Fruit fly (Drosophila melanogaster) whole organism: ENCODE results near the gene Eip75B.
A peak's percentile ranks its signal among the peaks of the same experiment; 100 is the strongest.

Experiments
- CG8478 ChIP-seq: fragments of >200 bp; optimal IDR thresholded peaks from 2 replicates; lab custom pipeline; 2018; ENCODE audit warnings: inconsistent platforms
- Dll ChIP-seq: fragments of >200 bp; optimal IDR thresholded peaks from 2 replicates; lab custom pipeline; 2017
- EcR ChIP-seq, 2 experiments: fragments of >200 bp; optimal IDR thresholded peaks; 2 replicates each; lab custom pipeline; 2017; ENCODE audit warnings: missing biosample characterization in 2 of 2, missing genetic modification characterization in 2 of 2, missing genetic modification reagents in 2 of 2
- pan ChIP-seq: fragments of >200 bp; optimal IDR thresholded peaks from 2 replicates; lab custom pipeline; 2017
- psq ChIP-seq: fragments of >200 bp; optimal IDR thresholded peaks from 2 replicates; lab custom pipeline; 2017
- usp ChIP-seq: fragments of >200 bp; optimal IDR thresholded peaks from 2 replicates; lab custom pipeline; 2017; ENCODE audit warnings: missing biosample characterization, missing genetic modification characterization, mixed read lengths

Eip75B gene

DNA sequence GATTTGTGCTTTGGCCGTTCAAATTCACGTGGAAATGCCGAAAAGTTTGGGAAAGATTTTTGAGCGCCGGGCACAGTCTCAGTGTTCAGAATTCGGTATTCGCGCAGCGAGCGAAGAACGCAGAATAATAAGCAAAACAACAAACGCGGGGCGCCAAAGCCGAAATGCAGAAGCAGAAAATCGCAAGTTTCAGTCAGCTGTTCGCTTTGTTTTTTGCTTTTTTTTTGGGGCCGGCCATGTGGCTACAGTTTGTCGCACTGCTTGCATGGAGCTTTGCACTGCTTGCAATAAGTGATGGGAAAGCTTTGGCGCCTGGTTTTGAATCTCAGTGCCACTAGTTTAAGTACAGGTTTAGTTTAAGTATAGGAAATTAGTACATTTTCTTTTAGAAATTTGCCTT, 38.6 kb downstream of the Eip75B start:
- TF ChIP-seq Dll (lab: Kevin White, UChicago) (no peak), CG8478 (lab: Kevin White, UChicago) (no peak), usp (GFP tag; lab: Kevin White, UChicago) (no peak), EcR (GFP tag; optimal IDR thresholded peaks at IDR 0.05; lab: Kevin White, UChicago) (no peak), psq (lab: Kevin White, UChicago) (no peak), pan (lab: Kevin White, UChicago) (no peak)

DNA sequence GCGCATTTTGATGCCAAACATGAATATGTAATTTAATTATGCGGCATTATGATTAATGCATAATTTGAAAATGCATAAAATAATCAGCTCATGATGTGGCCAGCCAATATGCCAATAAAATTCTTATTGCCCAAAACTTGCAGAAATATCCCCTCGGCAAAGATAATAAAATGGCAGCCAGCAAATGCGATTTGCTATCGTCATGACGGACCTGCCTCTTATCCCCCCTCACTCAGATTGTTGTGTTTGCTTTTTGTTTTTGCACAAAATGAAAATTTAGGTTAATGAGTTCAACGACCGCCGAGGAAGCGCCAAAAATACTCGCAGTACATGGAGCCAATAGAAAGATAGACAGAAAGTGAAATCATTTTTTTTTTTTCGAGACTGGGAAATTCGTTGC, 39.9 kb downstream of the Eip75B start:
- TF ChIP-seq psq (lab: Kevin White, UChicago): no peak
- TF ChIP-seq EcR (GFP tag; optimal IDR thresholded peaks at IDR 0.05; lab: Kevin White, UChicago): no peak
- no peak for TF ChIP-seq Dll (lab: Kevin White, UChicago)

DNA sequence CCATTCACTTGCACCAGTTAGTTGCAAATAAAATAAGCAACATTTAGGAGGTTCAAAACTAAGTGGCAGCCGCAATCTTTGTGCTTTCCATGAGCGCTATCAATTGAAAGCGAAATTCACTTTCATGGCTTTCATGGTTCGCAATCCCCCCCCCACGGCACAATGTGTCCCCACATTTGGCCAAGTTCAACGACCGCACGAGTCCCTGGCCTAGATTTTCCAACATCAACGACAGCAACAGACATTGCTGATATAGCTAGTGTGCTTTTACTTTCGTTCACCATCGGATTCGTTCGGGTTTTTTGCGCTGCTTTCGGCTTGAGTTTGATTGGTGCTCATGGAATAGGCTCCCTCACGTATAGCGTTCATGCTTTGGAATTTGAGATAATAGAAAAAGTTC, 40.9 kb downstream of the Eip75B start:
- TF ChIP-seq CG8478 (lab: Kevin White, UChicago) (no peak), usp (GFP tag; lab: Kevin White, UChicago) (no peak), EcR (GFP tag; optimal IDR thresholded peaks at IDR 0.05; lab: Kevin White, UChicago) (peak in 1 of 2 experiments; percentile 63)

- TF ChIP-seq usp (GFP tag; lab: Kevin White, UChicago) (no peak), EcR (GFP tag; optimal IDR thresholded peaks at IDR 0.05; lab: Kevin White, UChicago) (peak in 1 of 2 experiments; percentile 72)
These were observed 42.0 kb downstream of the Eip75B start for dm6 chr3L:18022479-18022950.

DNA sequence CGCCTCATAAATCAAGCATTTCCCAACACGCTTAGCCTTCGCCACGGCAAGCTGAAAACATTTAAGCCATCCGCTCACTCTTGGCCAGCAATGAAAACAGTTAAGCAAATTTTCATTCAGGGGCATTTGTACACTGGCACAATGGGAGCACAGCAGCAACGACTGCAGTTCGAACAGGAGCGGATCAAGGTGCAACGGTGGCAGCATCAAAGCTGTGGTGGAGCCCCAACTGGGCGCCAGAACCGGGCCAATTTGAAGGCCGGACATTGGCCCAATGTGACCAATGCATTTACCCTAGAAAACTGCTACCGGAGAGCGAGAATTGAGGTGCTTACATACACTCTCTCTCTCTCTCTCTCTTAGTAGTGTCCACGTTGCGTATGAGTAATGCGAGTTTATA, 42.6 kb downstream of the Eip75B start:
- TF ChIP-seq pan (lab: Kevin White, UChicago): no peak
- TF ChIP-seq CG8478 (lab: Kevin White, UChicago): no peak
- TF ChIP-seq EcR (GFP tag; optimal IDR thresholded peaks at IDR 0.05; lab: Kevin White, UChicago): peak in 1 of 2 experiments; percentile 77

DNA sequence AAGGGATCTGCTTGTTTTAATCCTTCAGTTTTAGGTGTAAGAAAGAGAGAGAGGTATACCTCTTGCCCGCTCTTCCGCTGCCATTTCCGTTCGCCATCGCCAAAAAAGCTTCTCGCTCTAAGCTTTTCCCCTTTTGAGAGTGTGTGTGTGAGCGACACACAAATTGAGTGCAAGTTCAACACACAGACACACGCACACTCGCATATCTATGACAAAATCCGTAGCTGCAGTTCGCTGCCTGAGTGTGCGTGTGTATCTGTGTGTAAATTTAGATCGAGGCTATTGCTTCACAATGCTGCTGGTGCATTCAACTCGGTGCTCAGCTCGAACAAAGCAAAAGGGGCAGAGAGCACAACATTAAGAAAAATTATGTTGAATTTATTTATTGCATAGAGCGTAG, 43.6 kb downstream of the Eip75B start:
- TF ChIP-seq EcR (GFP tag; optimal IDR thresholded peaks at IDR 0.05; lab: Kevin White, UChicago) (peak in 1 of 2 experiments; percentile 91), CG8478 (lab: Kevin White, UChicago) (no peak)

DNA sequence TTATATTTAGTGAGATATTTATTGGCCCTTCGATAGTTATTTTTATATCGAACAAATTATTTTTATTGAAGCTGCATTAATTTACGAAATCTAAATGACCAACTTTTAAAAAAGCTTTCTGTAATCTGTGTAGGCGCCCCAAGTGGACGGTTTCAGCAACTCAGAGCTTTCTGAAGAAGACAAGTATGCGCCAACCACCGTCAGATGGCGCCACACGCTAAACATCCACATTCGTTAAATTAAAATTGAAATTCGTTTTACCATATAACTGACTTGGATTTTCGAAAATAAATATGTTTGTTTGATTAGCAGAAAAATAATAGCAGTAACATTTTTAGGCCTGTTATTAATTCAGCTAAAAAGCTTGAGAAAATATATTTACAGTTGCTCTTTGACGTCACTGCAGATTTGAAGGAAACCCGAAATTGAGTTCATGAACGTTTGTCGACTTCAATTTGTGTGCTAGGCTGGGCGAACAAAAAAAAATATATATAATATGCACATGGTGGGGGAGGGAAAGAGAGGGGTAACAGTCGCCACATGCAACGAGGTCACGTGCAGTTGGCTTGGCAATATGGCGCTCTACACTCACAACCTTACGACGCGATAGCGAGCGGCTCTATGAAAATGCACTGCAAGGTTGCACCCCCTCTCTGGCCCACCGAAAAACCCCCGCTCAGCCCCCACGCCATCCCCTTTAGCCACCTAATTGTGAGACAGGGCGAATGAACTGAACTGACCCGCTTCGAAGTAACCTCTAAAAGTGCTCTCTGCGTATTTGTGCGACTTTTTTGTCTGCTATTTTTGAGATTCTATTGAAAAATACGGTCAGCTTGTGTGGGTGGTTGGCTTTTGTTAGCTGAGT, 44.6 kb downstream of the Eip75B start:
- TF ChIP-seq pan (lab: Kevin White, UChicago): no peak
- peak in 1 of 2 experiments; percentile 60 for TF ChIP-seq EcR (GFP tag; optimal IDR thresholded peaks at IDR 0.05; lab: Kevin White, UChicago)
- no peak for TF ChIP-seq usp (GFP tag; lab: Kevin White, UChicago)

DNA sequence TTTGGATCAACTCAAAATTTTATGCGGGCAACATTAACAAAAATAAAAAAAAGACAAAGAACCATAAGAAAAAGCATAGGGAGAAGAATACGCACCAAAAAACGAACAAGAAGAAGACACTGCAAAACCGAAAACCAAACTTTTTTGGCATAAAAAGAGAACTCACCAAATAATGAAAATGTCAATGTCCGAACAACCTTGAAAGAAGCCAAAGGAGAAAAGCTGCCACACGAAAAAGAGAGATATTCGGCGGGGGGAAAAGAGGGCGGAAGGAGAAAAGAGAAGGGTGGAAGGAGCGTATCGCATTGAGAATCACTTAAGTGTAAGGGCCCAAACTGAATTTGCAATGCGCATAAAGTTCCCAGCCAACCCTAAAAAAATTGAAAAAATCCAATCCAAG, 45.5 kb downstream of the Eip75B start:
- TF ChIP-seq psq (lab: Kevin White, UChicago): no peak
- TF ChIP-seq CG8478 (lab: Kevin White, UChicago): no peak
- TF ChIP-seq pan (lab: Kevin White, UChicago): no peak
- peak in 1 of 2 experiments; percentile 50 for TF ChIP-seq EcR (GFP tag; optimal IDR thresholded peaks at IDR 0.05; lab: Kevin White, UChicago)
- TF ChIP-seq Dll (lab: Kevin White, UChicago): no peak
- TF ChIP-seq usp (GFP tag; lab: Kevin White, UChicago): no peak

dm6 chr3L:18018553-18018952, 45.9 kb downstream of the Eip75B start:
- TF ChIP-seq Dll (lab: Kevin White, UChicago) (no peak), psq (lab: Kevin White, UChicago) (no peak), pan (lab: Kevin White, UChicago) (no peak), EcR (GFP tag; optimal IDR thresholded peaks at IDR 0.05; lab: Kevin White, UChicago) (no peak), CG8478 (lab: Kevin White, UChicago) (no peak), usp (GFP tag; lab: Kevin White, UChicago) (no peak)

- no peak for TF ChIP-seq Dll (lab: Kevin White, UChicago)
- no peak for TF ChIP-seq CG8478 (lab: Kevin White, UChicago)
- no peak for TF ChIP-seq EcR (GFP tag; optimal IDR thresholded peaks at IDR 0.05; lab: Kevin White, UChicago)
- TF ChIP-seq usp (GFP tag; lab: Kevin White, UChicago): no peak
- no peak for TF ChIP-seq pan (lab: Kevin White, UChicago)
These were observed 46.8 kb downstream of the Eip75B start for dm6 chr3L:18017653-18018052.

DNA sequence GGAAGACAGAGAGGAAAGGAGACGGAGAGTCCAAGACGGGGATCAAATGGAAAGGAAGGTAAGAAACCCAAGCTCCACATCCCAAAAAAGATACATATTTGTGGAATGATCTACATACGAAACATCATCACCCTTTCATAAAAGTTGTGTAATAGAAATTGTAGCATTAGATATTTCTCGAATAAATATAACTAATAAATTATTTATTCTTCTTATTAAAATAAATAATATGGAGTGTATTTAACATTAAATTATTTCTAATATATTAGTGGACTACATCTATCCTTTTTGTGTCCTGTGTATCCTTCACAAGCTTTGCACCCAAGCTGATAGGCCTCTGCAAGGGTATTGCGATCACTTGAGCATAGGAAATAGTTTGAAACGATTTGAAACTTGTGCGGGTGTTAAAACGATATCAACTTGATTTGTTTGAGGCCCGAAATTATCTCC, 47.6 kb downstream of the Eip75B start:
- TF ChIP-seq pan (lab: Kevin White, UChicago) (no peak), EcR (GFP tag; optimal IDR thresholded peaks at IDR 0.05; lab: Kevin White, UChicago) (no peak), CG8478 (lab: Kevin White, UChicago) (no peak), psq (lab: Kevin White, UChicago) (no peak), Dll (lab: Kevin White, UChicago) (no peak), usp (GFP tag; lab: Kevin White, UChicago) (no peak)

DNA sequence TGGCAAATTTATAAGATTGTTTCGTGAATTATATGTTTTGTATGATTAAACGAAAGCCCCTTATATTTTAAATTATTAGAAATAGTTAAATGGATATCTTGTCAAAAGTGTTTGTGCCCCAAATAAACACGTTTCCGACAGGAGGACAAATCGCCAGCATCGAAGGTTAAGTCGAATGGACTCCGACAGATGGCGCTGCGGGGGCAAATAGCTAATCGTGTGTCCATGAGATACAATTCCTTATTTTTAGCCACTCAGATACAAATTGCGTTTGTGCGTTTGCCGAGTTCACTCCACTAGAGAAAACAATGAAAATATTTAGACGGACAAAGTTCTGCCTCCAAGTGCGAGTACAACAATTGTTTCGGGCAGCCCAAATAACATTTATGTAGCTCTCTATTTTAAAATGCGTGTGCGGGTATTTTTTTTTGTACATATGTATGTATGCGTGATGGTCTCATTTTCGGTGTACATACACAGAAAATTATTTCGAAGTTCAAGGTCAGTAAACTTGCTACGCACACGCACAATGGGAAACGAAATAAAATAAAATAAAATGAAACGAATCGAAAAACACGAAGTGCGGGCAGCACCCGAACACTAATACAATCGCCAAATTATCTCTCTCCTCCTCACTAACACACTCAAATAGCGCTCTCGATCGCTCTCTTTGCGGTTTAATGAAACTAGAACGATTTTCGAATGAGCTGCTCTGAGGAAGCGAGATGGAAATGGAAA, 48.2 kb downstream of the Eip75B start:
- TF ChIP-seq psq (lab: Kevin White, UChicago) (no peak), EcR (GFP tag; optimal IDR thresholded peaks at IDR 0.05; lab: Kevin White, UChicago) (peak; percentile 6 to 66)
